Worm (Caenorhabditis elegans) whole organism, L1 larva: ENCODE data around the gene R186.8.

Source experiments
- blmp-1 ChIP-seq: fragments of 150-350 bp; optimal IDR thresholded peaks from 2 replicates; lab custom pipeline; 2014; ENCODE audit warnings: missing biosample characterization, missing genetic modification characterization
- ceh-88 ChIP-seq: fragments of 200-800 bp; sonication (Bioruptor generic); IDR thresholded peaks from 2 replicates; pipeline ENCODE4 v1.3.6; 2022; ENCODE audit warnings: missing genetic modification characterization, missing compliant biosample characterization
- ces-1 ChIP-seq: fragments of 150-350 bp; optimal IDR thresholded peaks from 2 replicates; lab custom pipeline; 2014; ENCODE audit warnings: missing biosample characterization, missing genetic modification reagents, missing genetic modification characterization
- efl-1 ChIP-seq, 4 experiments: fragments of 150-350 bp; optimal IDR thresholded peaks in 3 of 4; peaks in 1 of 4; 1 replicate in 1 of 4; 2 replicates in 3 of 4; lab custom pipeline; 2014; ENCODE audit warnings: missing biosample characterization in 2 of 4, missing genetic modification characterization in 2 of 4, missing genetic modification reagents in 2 of 4
- elt-2 ChIP-seq: sonication (generic microtip); optimal IDR thresholded peaks from 2 replicates; lab custom pipeline; 2016; ENCODE audit warnings: missing genetic modification characterization, mild to moderate bottlenecking, inconsistent platforms, missing compliant biosample characterization, missing genetic modification reagents
- fos-1 ChIP-seq: fragments of 150-350 bp; optimal IDR thresholded peaks from 2 replicates; lab custom pipeline; 2014; ENCODE audit warnings: missing biosample characterization, missing genetic modification characterization
- hpl-2 ChIP-seq: fragments of 150-350 bp; optimal IDR thresholded peaks from 2 replicates; lab custom pipeline; 2014; ENCODE audit warnings: missing biosample characterization, missing genetic modification reagents, missing genetic modification characterization
- irx-1 ChIP-seq: sonication (generic microtip); optimal IDR thresholded peaks from 2 replicates; lab custom pipeline; 2016; ENCODE audit warnings: missing genetic modification characterization, missing compliant biosample characterization
- lin-14 ChIP-seq: fragments of 200-800 bp; sonication (Bioruptor generic); optimal IDR thresholded peaks from 2 replicates; lab custom pipeline; 2018; ENCODE audit warnings: mild to moderate bottlenecking, missing genetic modification characterization, moderate library complexity, missing compliant biosample characterization
- lin-35 ChIP-seq, 2 experiments: fragments of 150-350 bp; optimal IDR thresholded peaks; 2 replicates each; lab custom pipeline; 2014; ENCODE audit warnings: missing biosample characterization in 2 of 2, missing genetic modification characterization in 2 of 2, missing genetic modification reagents in 2 of 2
- lir-3 ChIP-seq: sonication (generic microtip); optimal IDR thresholded peaks from 2 replicates; lab custom pipeline; 2016; ENCODE audit warnings: mild to moderate bottlenecking, missing genetic modification characterization, moderate library complexity, missing compliant biosample characterization; ENCODE audit not compliant: poor library complexity
- lsy-2 ChIP-seq, 2 experiments: fragments of 150-350 bp; optimal IDR thresholded peaks; 2 replicates each; lab custom pipeline; 2014; ENCODE audit warnings: missing biosample characterization in 2 of 2, missing genetic modification characterization in 2 of 2
- mep-1 ChIP-seq: fragments of 150-350 bp; optimal IDR thresholded peaks from 2 replicates; lab custom pipeline; 2014; ENCODE audit warnings: missing biosample characterization, missing genetic modification characterization
- nhr-12 ChIP-seq: sonication (generic microtip); optimal IDR thresholded peaks from 2 replicates; lab custom pipeline; 2017; ENCODE audit warnings: missing biosample characterization, missing genetic modification characterization
- nhr-19 ChIP-seq: fragments of 200-800 bp; sonication (Bioruptor generic); conservative IDR thresholded peaks from 2 replicates; pipeline ENCODE4 v1.3.6; 2022; ENCODE audit warnings: missing genetic modification characterization, missing compliant biosample characterization
- nhr-20 ChIP-seq: sonication (generic microtip); optimal IDR thresholded peaks from 2 replicates; lab custom pipeline; 2016; ENCODE audit warnings: mild to moderate bottlenecking, missing genetic modification characterization, missing compliant biosample characterization
- nhr-47 ChIP-seq: sonication (generic microtip); optimal IDR thresholded peaks from 2 replicates; lab custom pipeline; 2016; ENCODE audit warnings: mild to moderate bottlenecking, missing genetic modification characterization, moderate library complexity, missing compliant biosample characterization
- nhr-85 ChIP-seq: sonication (generic microtip); peaks from one replicate; lab custom pipeline; 2016; ENCODE audit warnings: missing genetic modification characterization, inconsistent platforms, missing compliant biosample characterization
- rnt-1 ChIP-seq: sonication (generic microtip); optimal IDR thresholded peaks from 2 replicates; lab custom pipeline; 2016; ENCODE audit warnings: mild to moderate bottlenecking, missing genetic modification characterization, moderate library complexity, missing compliant biosample characterization
- sup-37 ChIP-seq: fragments of 200-800 bp; sonication (Bioruptor generic); optimal IDR thresholded peaks from 2 replicates; lab custom pipeline; 2018; ENCODE audit warnings: mild to moderate bottlenecking, missing genetic modification characterization, missing compliant biosample characterization
- tlp-1 ChIP-seq: fragments of 150-350 bp; optimal IDR thresholded peaks from 2 replicates; lab custom pipeline; 2014; ENCODE audit warnings: missing biosample characterization, missing genetic modification characterization
- unc-130 ChIP-seq: fragments of 150-350 bp; optimal IDR thresholded peaks from 2 replicates; lab custom pipeline; 2017; ENCODE audit warnings: missing biosample characterization, missing genetic modification characterization, inconsistent platforms
- unc-30 ChIP-seq: sonication (generic microtip); optimal IDR thresholded peaks from 2 replicates; lab custom pipeline; 2017; ENCODE audit warnings: missing biosample characterization, missing genetic modification characterization
- unc-98 ChIP-seq: fragments of 200-800 bp; sonication (Bioruptor generic); IDR thresholded peaks from 2 replicates; pipeline ENCODE4 v1.3.6; 2022; ENCODE audit warnings: missing genetic modification characterization, missing compliant biosample characterization
- xbp-1 ChIP-seq: sonication (generic microtip); optimal IDR thresholded peaks from 2 replicates; lab custom pipeline; 2016; ENCODE audit warnings: missing genetic modification characterization, missing compliant biosample characterization

The R186.8 gene

DNA sequence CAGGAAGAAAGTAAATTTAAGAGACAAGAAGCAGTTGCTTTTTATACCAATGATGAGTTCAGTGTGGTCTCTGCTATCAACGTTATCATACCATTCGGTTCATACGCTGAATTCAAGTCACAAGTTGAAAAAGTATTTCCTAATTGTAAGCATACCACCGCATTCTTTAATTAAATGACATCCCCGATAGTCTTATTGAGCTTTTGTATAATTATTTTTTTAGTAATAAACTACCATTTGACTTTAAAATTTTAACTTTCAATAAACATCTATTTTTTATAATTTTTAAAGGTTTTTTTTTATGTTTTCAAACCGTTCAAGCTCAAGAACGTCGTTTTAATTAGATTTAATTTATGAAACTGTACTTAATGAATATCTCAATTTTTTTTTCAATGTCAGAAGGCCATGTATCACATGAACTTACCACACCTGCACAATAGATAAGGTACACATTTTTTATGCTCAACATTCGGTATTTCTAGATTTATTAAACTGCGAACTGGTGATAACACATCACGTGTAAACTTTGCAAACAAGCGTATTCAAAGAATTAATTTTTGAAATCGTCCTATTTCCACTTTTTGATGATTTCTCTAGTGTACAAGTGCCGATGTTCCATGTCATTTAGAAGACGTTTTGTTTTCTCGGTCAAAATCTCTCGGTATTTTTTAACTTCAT lies 25.8 kb downstream of the R186.8 start, which contains the start of gene T16G1.4:
T16G1.4 (minus strand) TSS at position 51 of the 678 bp plus-strand sequence.
- TF ChIP-seq nhr-20 (tag; lab: Kevin White, UChicago), result peak; percentile 8
- no peak for TF ChIP-seq unc-130 (tag; lab: Kevin White, UChicago)
- TF ChIP-seq efl-1 (optimal IDR thresholded peaks at IDR 0.05; lab: Kevin White, UChicago), result no peak
- peak in 1 of 2 experiments; percentile 46 for TF ChIP-seq efl-1 (GFP tag; optimal IDR thresholded peaks at IDR 0.05 in 1 of 2; lab: Kevin White, UChicago)
- TF ChIP-seq lin-35 (GFP tag; optimal IDR thresholded peaks at IDR 0.05; lab: Kevin White, UChicago), result peak in 1 of 2 experiments; percentile 22
- TF ChIP-seq elt-2 (tag; lab: Kevin White, UChicago), result peak; percentile 88
- no peak for TF ChIP-seq blmp-1

DNA sequence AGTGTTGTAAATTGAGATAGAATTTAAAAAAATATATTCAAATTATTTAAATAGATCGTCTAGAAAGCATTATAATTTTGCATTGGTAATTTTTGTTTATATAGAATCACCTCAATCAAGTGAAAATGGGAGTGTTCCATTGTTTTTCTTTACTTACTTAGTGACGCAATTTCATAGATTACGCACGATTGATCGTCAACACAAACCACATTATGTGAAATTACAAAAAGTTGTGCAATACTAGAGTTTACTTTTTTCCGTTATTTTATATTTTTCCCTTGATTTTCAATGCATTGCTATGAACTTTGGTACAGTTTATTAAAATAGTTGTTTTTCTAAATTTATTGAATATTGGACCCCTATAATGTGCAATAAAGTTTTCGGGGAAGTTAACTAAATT lies 28.3 kb downstream of the R186.8 start, which contains the start of gene T16G1.5:
T16G1.5 (minus strand) TSS at position 119 of the 400 bp plus-strand sequence.
- TF ChIP-seq fos-1 (tag; lab: Kevin White, UChicago) (no peak), efl-1 (optimal IDR thresholded peaks at IDR 0.05; lab: Kevin White, UChicago) (no peak), efl-1 (GFP tag; optimal IDR thresholded peaks at IDR 0.05 in 1 of 2; lab: Kevin White, UChicago) (peak in 1 of 2 experiments; percentile 41)

DNA sequence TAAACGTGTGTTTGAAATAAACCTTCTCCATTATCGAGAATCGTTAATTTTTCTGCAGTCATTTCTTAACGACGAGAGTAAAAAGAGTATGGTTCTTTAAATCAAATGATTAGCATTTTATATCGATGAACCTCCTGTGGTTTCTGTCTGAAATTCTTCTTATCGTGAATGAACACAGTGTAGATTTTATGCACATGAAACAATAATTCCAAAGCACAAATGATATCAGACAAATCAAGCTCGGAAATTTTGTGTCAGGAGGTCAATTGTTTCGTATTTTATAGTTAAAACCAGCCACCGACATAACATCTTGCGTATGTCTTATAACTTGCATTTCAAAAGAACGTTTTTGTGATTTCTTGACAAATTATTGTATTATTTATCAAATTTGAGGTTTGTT lies 30.7 kb downstream of the R186.8 start, which contains the start of gene T16G1.6:
T16G1.6 (minus strand) TSS at position 77 of the 400 bp plus-strand sequence.
- TF ChIP-seq elt-2 (tag; lab: Kevin White, UChicago), result peak; percentile 82
- no peak for TF ChIP-seq xbp-1 (tag; lab: Kevin White, UChicago)
- TF ChIP-seq nhr-20 (tag; lab: Kevin White, UChicago), result peak; percentile 56
- peak; percentile 4 for TF ChIP-seq lin-14
- peak in 1 of 2 experiments; percentile 17 for TF ChIP-seq lin-35 (GFP tag; optimal IDR thresholded peaks at IDR 0.05; lab: Kevin White, UChicago)

DNA sequence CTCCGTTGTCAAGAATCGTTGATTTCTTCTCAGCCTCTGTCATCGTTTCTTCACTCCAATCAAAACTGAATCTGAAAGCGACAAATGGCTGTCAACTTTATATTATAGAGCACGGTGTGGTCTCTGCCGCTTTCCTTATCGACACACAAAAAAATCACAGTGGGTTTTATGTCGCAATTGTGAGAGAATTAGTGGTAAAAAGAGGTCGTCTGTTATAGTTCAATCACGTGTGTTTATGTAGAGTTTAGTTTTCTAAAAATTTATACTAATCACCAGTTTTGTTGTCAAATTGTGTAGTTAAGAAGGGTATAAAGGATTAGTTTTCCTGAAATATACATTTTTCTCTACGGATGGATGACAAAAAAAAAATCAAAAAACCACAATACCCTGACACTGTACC lies 32.8 kb downstream of the R186.8 start, which contains the start of gene T16G1.7:
T16G1.7 (minus strand) TSS at position 137 of the 400 bp plus-strand sequence.
- TF ChIP-seq unc-98 (GFP tag; lab: Robert Waterston, UW) (no peak), tlp-1 (no peak), efl-1 (optimal IDR thresholded peaks at IDR 0.05; lab: Kevin White, UChicago) (no peak), efl-1 (GFP tag; optimal IDR thresholded peaks at IDR 0.05 in 1 of 2; lab: Kevin White, UChicago) (peak in 1 of 2 experiments; percentile 59), nhr-12 (tag; lab: Kevin White, UChicago) (no peak), elt-2 (tag; lab: Kevin White, UChicago) (peak; percentile 87), lin-14 (peak; percentile 30), nhr-19 (GFP tag; lab: Robert Waterston, UW) (no peak), nhr-20 (tag; lab: Kevin White, UChicago) (peak; percentile 85), rnt-1 (no peak), lsy-2 (tag; optimal IDR thresholded peaks at IDR 0.05; lab: Kevin White, UChicago) (no peak), lir-3 (no peak), hpl-2 (GFP tag; lab: Kevin White, UChicago) (no peak), lin-35 (GFP tag; optimal IDR thresholded peaks at IDR 0.05; lab: Kevin White, UChicago) (peak in 1 of 2 experiments; percentile 42)
- TF ChIP-seq, all 84 proteins: peak for 5

DNA sequence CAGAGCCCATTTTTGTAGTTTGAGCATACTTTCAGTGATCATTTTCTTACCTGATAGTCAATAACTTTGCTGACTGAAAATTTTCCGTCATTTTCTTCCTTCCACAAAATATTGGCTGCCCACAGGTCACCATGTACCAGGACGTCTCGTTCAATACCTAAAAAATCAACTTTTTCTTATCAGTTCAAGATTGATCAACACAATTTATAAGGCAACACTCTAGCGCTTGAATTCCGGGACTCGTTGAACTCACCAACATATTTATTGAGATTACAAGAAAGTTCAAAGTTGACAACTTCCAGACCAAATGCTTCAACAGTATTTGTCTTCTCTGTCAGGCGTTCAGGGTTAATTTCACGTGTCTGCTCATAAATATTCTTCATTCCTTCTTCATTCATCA lies 34.1 kb downstream of the R186.8 start:
- no peak for TF ChIP-seq irx-1
- no peak for TF ChIP-seq efl-1 (optimal IDR thresholded peaks at IDR 0.05; lab: Kevin White, UChicago)
- peak in 1 of 2 experiments; percentile 2 for TF ChIP-seq efl-1 (GFP tag; optimal IDR thresholded peaks at IDR 0.05 in 1 of 2; lab: Kevin White, UChicago)
- TF ChIP-seq elt-2 (tag; lab: Kevin White, UChicago), result peak; percentile 37
- TF ChIP-seq nhr-85, result peak; percentile 28
- no peak for TF ChIP-seq sup-37 (GFP tag; lab: Kevin White, UChicago)
- no peak for TF ChIP-seq unc-30 (tag; lab: Kevin White, UChicago)

DNA sequence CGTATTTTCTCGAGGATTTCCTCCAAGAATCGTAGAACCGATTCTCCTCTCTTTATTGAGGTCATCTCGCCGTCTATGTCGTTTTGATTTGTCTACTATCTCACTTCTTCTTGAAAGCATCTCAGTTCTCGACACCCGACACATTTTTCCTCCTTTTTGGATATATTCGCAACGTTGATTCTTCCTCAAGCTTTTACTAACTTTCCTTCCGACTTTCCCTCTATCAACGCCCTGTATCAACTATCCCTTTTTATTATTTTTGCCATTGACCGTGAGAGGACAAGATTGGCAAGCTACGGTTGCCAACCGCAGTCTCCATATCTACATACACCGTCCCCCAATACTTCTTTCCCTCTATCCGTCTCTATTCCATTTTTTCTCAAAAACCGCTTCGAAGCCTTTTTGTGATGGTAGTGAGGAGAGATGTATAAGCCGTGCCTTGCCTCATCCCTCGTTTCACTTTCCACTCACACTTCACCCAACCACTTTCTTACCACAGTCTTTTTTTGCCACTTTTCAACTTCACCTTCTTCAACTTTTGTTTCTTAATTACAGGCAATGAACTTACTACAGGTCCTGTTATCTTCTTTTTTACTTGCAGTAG lies 38.8 kb downstream of the R186.8 start, which contains the start of gene T16G1.2:
T16G1.2 (plus strand) TSS at position 554 of the 604 bp plus-strand sequence.
- TF ChIP-seq blmp-1, result peak; percentile 97
- TF ChIP-seq mep-1 (tag; lab: Kevin White, UChicago), result no peak
- TF ChIP-seq, all 84 proteins: peak for 1

DNA sequence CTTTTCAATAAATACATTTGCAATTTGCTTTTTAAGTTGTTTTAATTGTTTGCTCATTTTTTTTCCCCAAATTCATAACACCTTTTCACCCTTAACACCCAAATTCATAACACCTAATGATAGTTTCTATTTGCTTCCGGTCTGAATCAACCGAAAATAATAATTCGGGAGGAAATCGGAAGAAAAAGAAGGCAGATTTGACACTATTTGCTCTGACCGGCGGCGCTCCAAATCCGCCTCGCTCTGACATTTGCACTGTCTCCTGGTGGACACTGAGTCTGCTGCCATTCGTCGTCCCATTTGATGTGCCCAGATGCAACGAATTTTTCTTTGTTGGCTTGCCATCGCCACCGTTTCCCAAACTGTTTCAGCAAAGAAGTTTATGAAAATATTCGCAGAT lies 43.7 kb downstream of the R186.8 start, which contains the start of gene pqn-67:
pqn-67 (plus strand) TSS at position 301 of the 400 bp plus-strand sequence.
- TF ChIP-seq efl-1 (optimal IDR thresholded peaks at IDR 0.05; lab: Kevin White, UChicago), result no peak
- TF ChIP-seq efl-1 (GFP tag; optimal IDR thresholded peaks at IDR 0.05 in 1 of 2; lab: Kevin White, UChicago), result peak in 1 of 2 experiments; percentile 12
- no peak for TF ChIP-seq ceh-88 (GFP tag; lab: Robert Waterston, UW)
- TF ChIP-seq nhr-47, result no peak
- TF ChIP-seq ces-1, result no peak
